Worm (Caenorhabditis elegans): ENCODE results near the gene jbts-14.

Gene jbts-14

ce11 chrX:8750209-8750608 lies 46.1 kb downstream of the jbts-14 start:
- no peak for TF ChIP-seq F13C5.2 (tag; optimal IDR thresholded peaks at IDR 0.05)
- TF ChIP-seq hnd-1 (tag; optimal IDR thresholded peaks at IDR 0.05), result no peak
- no peak for TF ChIP-seq pes-1 (GFP tag; IDR thresholded peaks at IDR 0.05)
- TF ChIP-seq sea-1 (GFP tag; conservative IDR thresholded peaks at IDR 0.05), result no peak
- no peak for TF ChIP-seq scrt-1 (GFP tag; IDR thresholded peaks at IDR 0.05)
- TF ChIP-seq ceh-36 (tag; optimal IDR thresholded peaks at IDR 0.05), result no peak
- TF ChIP-seq tbx-37 (GFP tag; conservative IDR thresholded peaks at IDR 0.05), result no peak
- TF ChIP-seq tra-4 (tag; optimal IDR thresholded peaks at IDR 0.05), result no peak
- no peak for TF ChIP-seq hmbx-1 (tag; optimal IDR thresholded peaks at IDR 0.05)
- no peak for TF ChIP-seq ets-7 (tag; optimal IDR thresholded peaks at IDR 0.05)
- no peak for TF ChIP-seq ceh-13 (GFP tag; optimal IDR thresholded peaks at IDR 0.05)
- no peak for TF ChIP-seq flt-1 (GFP tag; IDR thresholded peaks at IDR 0.05)
- no peak for TF ChIP-seq hmg-4 (GFP tag; optimal IDR thresholded peaks at IDR 0.05)
- TF ChIP-seq ama-1 (optimal IDR thresholded peaks at IDR 0.05), result no peak
- TF ChIP-seq B0310.2 (tag; optimal IDR thresholded peaks at IDR 0.05), result no peak
- TF ChIP-seq tbx-11 (GFP tag; IDR thresholded peaks at IDR 0.05), result no peak
- TF ChIP-seq aly-1 (tag; optimal IDR thresholded peaks at IDR 0.05), result no peak

- peak; percentile 13 for TF ChIP-seq aly-1 (tag; optimal IDR thresholded peaks at IDR 0.05)
- no peak for TF ChIP-seq sea-1 (GFP tag; conservative IDR thresholded peaks at IDR 0.05)
Observed at ce11 chrX:8750660-8751059, 46.6 kb downstream of the jbts-14 start, which contains the start of gene asns-2. Gene asns-2 (minus strand): TSS chrX:8750941.

ce11 chrX:8752546-8752945 lies 48.4 kb downstream of the jbts-14 start:
- TF ChIP-seq scrt-1 (GFP tag; IDR thresholded peaks at IDR 0.05) (no peak), tbx-11 (GFP tag; IDR thresholded peaks at IDR 0.05) (no peak), hmg-4 (GFP tag; optimal IDR thresholded peaks at IDR 0.05) (no peak), ceh-13 (GFP tag; optimal IDR thresholded peaks at IDR 0.05) (no peak), tbx-37 (GFP tag; conservative IDR thresholded peaks at IDR 0.05) (no peak), sea-1 (GFP tag; conservative IDR thresholded peaks at IDR 0.05) (no peak)

- TF ChIP-seq aly-1 (tag; optimal IDR thresholded peaks at IDR 0.05), result no peak
- no peak for TF ChIP-seq ceh-13 (GFP tag; optimal IDR thresholded peaks at IDR 0.05)
- TF ChIP-seq tbx-37 (GFP tag; conservative IDR thresholded peaks at IDR 0.05), result no peak
- TF ChIP-seq pes-1 (GFP tag; IDR thresholded peaks at IDR 0.05), result no peak
- TF ChIP-seq B0310.2 (tag; optimal IDR thresholded peaks at IDR 0.05), result no peak
- no peak for TF ChIP-seq F13C5.2 (tag; optimal IDR thresholded peaks at IDR 0.05)
- no peak for TF ChIP-seq sea-1 (GFP tag; conservative IDR thresholded peaks at IDR 0.05)
- TF ChIP-seq hmbx-1 (tag; optimal IDR thresholded peaks at IDR 0.05), result no peak
- TF ChIP-seq flt-1 (GFP tag; IDR thresholded peaks at IDR 0.05), result no peak
- TF ChIP-seq tra-4 (tag; optimal IDR thresholded peaks at IDR 0.05), result no peak
Observed at ce11 chrX:8754285-8754795, 50.2 kb downstream of the jbts-14 start.

ce11 chrX:8755987-8756386 lies 51.9 kb downstream of the jbts-14 start:
- no peak for TF ChIP-seq flt-1 (GFP tag; IDR thresholded peaks at IDR 0.05)
- TF ChIP-seq hnd-1 (tag; optimal IDR thresholded peaks at IDR 0.05), result no peak
- TF ChIP-seq B0310.2 (tag; optimal IDR thresholded peaks at IDR 0.05), result no peak
- no peak for TF ChIP-seq sea-1 (GFP tag; conservative IDR thresholded peaks at IDR 0.05)
- no peak for TF ChIP-seq ets-7 (tag; optimal IDR thresholded peaks at IDR 0.05)
- TF ChIP-seq pes-1 (GFP tag; IDR thresholded peaks at IDR 0.05), result no peak
- no peak for TF ChIP-seq scrt-1 (GFP tag; IDR thresholded peaks at IDR 0.05)
- TF ChIP-seq ceh-36 (tag; optimal IDR thresholded peaks at IDR 0.05), result no peak
- no peak for TF ChIP-seq hmbx-1 (tag; optimal IDR thresholded peaks at IDR 0.05)
- no peak for TF ChIP-seq F13C5.2 (tag; optimal IDR thresholded peaks at IDR 0.05)
